Fruit fly (Drosophila melanogaster) whole organism, embryonic: ENCODE measurements around the gene ATPsynepsilonL.

Experiments
- Awh ChIP-seq: fragments of 200-800 bp; sonication (Bioruptor generic); IDR thresholded peaks from 2 replicates; pipeline ENCODE4, ENCODE4 v1.3.6; 2022; ENCODE audit warnings: missing biosample characterization, missing genetic modification characterization
- Blimp-1 ChIP-seq: fragments of 200-800 bp; sonication (Bioruptor generic); optimal IDR thresholded peaks from 3 replicates; lab custom pipeline; 2018; ENCODE audit warnings: missing biosample characterization, missing genetic modification characterization, mild to moderate bottlenecking, moderate library complexity, missing genetic modification reagents
- CG10147 ChIP-seq: fragments of 200-800 bp; sonication (Bioruptor generic); optimal IDR thresholded peaks from 2 replicates; lab custom pipeline; 2019; ENCODE audit warnings: missing biosample characterization, mild to moderate bottlenecking, missing genetic modification characterization, moderate library complexity
- CG11504 ChIP-seq: fragments of 200-800 bp; sonication (Bioruptor generic); optimal IDR thresholded peaks from 3 replicates; lab custom pipeline; 2019; ENCODE audit warnings: missing biosample characterization, mild to moderate bottlenecking, missing genetic modification characterization, moderate library complexity
- CG12299 ChIP-seq: fragments of 200-800 bp; sonication (Bioruptor generic); optimal IDR thresholded peaks from 2 replicates; lab custom pipeline; 2018; ENCODE audit warnings: missing biosample characterization, mild to moderate bottlenecking, missing genetic modification characterization
- CG12942 ChIP-seq: fragments of 200-800 bp; sonication (Bioruptor generic); optimal IDR thresholded peaks from 3 replicates; lab custom pipeline; 2016; ENCODE audit warnings: missing biosample characterization, missing genetic modification characterization
- CG14050 ChIP-seq: fragments of 200-800 bp; sonication (Bioruptor generic); IDR thresholded peaks from 3 replicates; pipeline ENCODE4 v1.3.6; 2022; ENCODE audit warnings: missing biosample characterization, missing genetic modification characterization
- CG17186 ChIP-seq: fragments of 200-800 bp; sonication (Bioruptor generic); optimal IDR thresholded peaks from 3 replicates; lab custom pipeline; 2017; ENCODE audit warnings: missing biosample characterization, missing genetic modification reagents, missing genetic modification characterization
- CG18262 ChIP-seq: fragments of 200-800 bp; optimal IDR thresholded peaks from 3 replicates; lab custom pipeline; 2019; ENCODE audit warnings: missing biosample characterization, mild to moderate bottlenecking, missing genetic modification characterization, moderate library complexity
- CG18476 ChIP-seq: fragments of 200-800 bp; sonication (Bioruptor generic); optimal IDR thresholded peaks from 2 replicates; lab custom pipeline; 2016; ENCODE audit warnings: missing biosample characterization, mild to moderate bottlenecking, missing genetic modification characterization
- CG2129 ChIP-seq: fragments of 200-800 bp; sonication (Bioruptor generic); IDR thresholded peaks from 2 replicates; pipeline ENCODE4 v1.3.6; 2022; ENCODE audit warnings: missing biosample characterization, missing genetic modification characterization; ENCODE audit not compliant: partially characterized antibody
- CG3163 ChIP-seq: fragments of 200-800 bp; sonication (Bioruptor generic); optimal IDR thresholded peaks from 3 replicates; lab custom pipeline; 2016; ENCODE audit warnings: missing biosample characterization, missing genetic modification characterization
- CG32767 ChIP-seq: fragments of 200-800 bp; sonication (Bioruptor generic); IDR thresholded peaks from 2 replicates; pipeline ENCODE4 v1.3.6; 2022; ENCODE audit warnings: missing biosample characterization, missing genetic modification characterization
- CG4282 ChIP-seq: fragments of 200-800 bp; sonication (Bioruptor generic); optimal IDR thresholded peaks from 2 replicates; lab custom pipeline; 2016; ENCODE audit warnings: missing biosample characterization, missing genetic modification characterization
- CG43689 ChIP-seq: fragments of 200-800 bp; sonication (Bioruptor generic); IDR thresholded peaks from 2 replicates; pipeline ENCODE4 v1.3.6; 2022; ENCODE audit warnings: missing biosample characterization, missing genetic modification characterization
- CG4730 ChIP-seq: fragments of 200-800 bp; sonication (Bioruptor generic); IDR thresholded peaks from 2 replicates; pipeline ENCODE4 v1.3.6; 2022; ENCODE audit warnings: missing biosample characterization, missing genetic modification characterization
- CG5245 ChIP-seq: fragments of 200-800 bp; sonication (Bioruptor generic); optimal IDR thresholded peaks from 3 replicates; lab custom pipeline; 2016; ENCODE audit warnings: missing biosample characterization, missing genetic modification characterization
- CG6175 ChIP-seq: fragments of 200-800 bp; sonication (Bioruptor generic); IDR thresholded peaks from 3 replicates; pipeline ENCODE4 v1.3.6; 2022; ENCODE audit warnings: missing biosample characterization, missing genetic modification characterization
- CG6765 ChIP-seq: fragments of 200-800 bp; sonication (Bioruptor generic); optimal IDR thresholded peaks from 3 replicates; lab custom pipeline; 2017; ENCODE audit warnings: missing biosample characterization, mild to moderate bottlenecking, missing genetic modification characterization
- CHES-1-like ChIP-seq: fragments of 200-800 bp; sonication (Bioruptor generic); optimal IDR thresholded peaks from 2 replicates; lab custom pipeline; 2016; ENCODE audit warnings: missing biosample characterization, missing genetic modification characterization
- Camta ChIP-seq: fragments of 200-800 bp; sonication (Bioruptor generic); optimal IDR thresholded peaks from 2 replicates; lab custom pipeline; 2016; ENCODE audit warnings: missing biosample characterization, missing genetic modification characterization
- CkIIα-i1 ChIP-seq: fragments of 200-800 bp; sonication (Bioruptor generic); IDR thresholded peaks from 2 replicates; pipeline ENCODE4 v1.3.6; 2022; ENCODE audit warnings: missing biosample characterization, missing genetic modification characterization
- CoRest ChIP-seq: fragments of 200-800 bp; sonication (Bioruptor generic); optimal IDR thresholded peaks from 3 replicates; lab custom pipeline; 2018; ENCODE audit warnings: missing biosample characterization, mild to moderate bottlenecking, missing genetic modification characterization, moderate library complexity
- Deaf1 ChIP-seq: fragments of 200-800 bp; optimal IDR thresholded peaks from 3 replicates; lab custom pipeline; 2019; ENCODE audit warnings: missing biosample characterization, mild to moderate bottlenecking, missing genetic modification characterization, moderate library complexity
- Fer2 ChIP-seq: fragments of 200-800 bp; sonication (Bioruptor generic); optimal IDR thresholded peaks from 2 replicates; lab custom pipeline; 2018; ENCODE audit warnings: missing biosample characterization, mild to moderate bottlenecking, missing genetic modification characterization, moderate library complexity
- Gsc ChIP-seq: fragments of 200-800 bp; sonication (Bioruptor generic); IDR thresholded peaks from 2 replicates; pipeline ENCODE4 v1.3.6; 2022; ENCODE audit warnings: missing biosample characterization, missing genetic modification characterization
- Hey ChIP-seq: fragments of 200-800 bp; sonication (Bioruptor generic); optimal IDR thresholded peaks from 3 replicates; lab custom pipeline; 2018; ENCODE audit warnings: missing biosample characterization, mild to moderate bottlenecking, missing genetic modification characterization
- Jarid2 ChIP-seq: fragments of 200-800 bp; sonication (Bioruptor generic); optimal IDR thresholded peaks from 3 replicates; lab custom pipeline; 2017; ENCODE audit warnings: mild to moderate bottlenecking, missing biosample characterization, missing genetic modification reagents, missing genetic modification characterization
- Med ChIP-seq: fragments of 200-800 bp; sonication (Bioruptor generic); peaks from one replicate; lab custom pipeline; 2016; ENCODE audit warnings: missing biosample characterization, missing genetic modification characterization, mild to moderate bottlenecking, inconsistent platforms, moderate library complexity
- NK7.1 ChIP-seq: fragments of 200-800 bp; sonication (Bioruptor generic); optimal IDR thresholded peaks from 3 replicates; lab custom pipeline; 2016; ENCODE audit warnings: missing biosample characterization, missing genetic modification characterization
- Rx ChIP-seq: fragments of 200-800 bp; sonication (Bioruptor generic); IDR thresholded peaks from 2 replicates; pipeline ENCODE4 v1.3.6; 2022; ENCODE audit warnings: missing biosample characterization, missing genetic modification characterization
- Six4 ChIP-seq: fragments of 200-800 bp; sonication (Bioruptor generic); optimal IDR thresholded peaks from 2 replicates; lab custom pipeline; 2016; ENCODE audit warnings: missing biosample characterization, missing genetic modification characterization
- Ssrp ChIP-seq: fragments of 200-800 bp; sonication (Bioruptor generic); optimal IDR thresholded peaks from 2 replicates; lab custom pipeline; 2018; ENCODE audit warnings: missing biosample characterization, mild to moderate bottlenecking, missing genetic modification characterization, moderate library complexity
- cato ChIP-seq: fragments of 200-800 bp; sonication (Bioruptor generic); optimal IDR thresholded peaks from 2 replicates; lab custom pipeline; 2016; ENCODE audit warnings: missing biosample characterization, missing genetic modification characterization, borderline replicate concordance
- chinmo ChIP-seq: fragments of 200-800 bp; sonication (Bioruptor generic); IDR thresholded peaks from 4 replicates; pipeline ENCODE4 v1.3.6; 2022; ENCODE audit warnings: missing biosample characterization, missing genetic modification characterization; ENCODE audit not compliant: partially characterized antibody
- crc ChIP-seq: fragments of 200-800 bp; sonication (Bioruptor generic); optimal IDR thresholded peaks from 2 replicates; lab custom pipeline; 2016; ENCODE audit warnings: missing biosample characterization, missing genetic modification characterization
- da ChIP-seq: fragments of 200-800 bp; sonication (Bioruptor generic); optimal IDR thresholded peaks from 2 replicates; lab custom pipeline; 2016; ENCODE audit warnings: missing biosample characterization, missing genetic modification characterization
- eve ChIP-seq, 2 experiments: fragments of >200 bp; optimal IDR thresholded peaks; 2 replicates each; lab custom pipeline; 2017; ENCODE audit warnings: missing biosample characterization in 2 of 2, missing genetic modification characterization in 2 of 2
- fu2 ChIP-seq: fragments of 200-800 bp; sonication (Bioruptor generic); optimal IDR thresholded peaks from 2 replicates; lab custom pipeline; 2016; ENCODE audit warnings: missing biosample characterization, missing genetic modification characterization
- grau ChIP-seq: fragments of 200-800 bp; optimal IDR thresholded peaks from 3 replicates; lab custom pipeline; 2019; ENCODE audit warnings: missing biosample characterization, mild to moderate bottlenecking, missing genetic modification characterization, moderate library complexity
- grn ChIP-seq: fragments of 200-800 bp; sonication (Bioruptor generic); optimal IDR thresholded peaks from 3 replicates; lab custom pipeline; 2017; ENCODE audit warnings: missing biosample characterization, missing genetic modification characterization
- ind ChIP-seq: fragments of 200-800 bp; sonication (Bioruptor generic); optimal IDR thresholded peaks from 3 replicates; lab custom pipeline; 2016; ENCODE audit warnings: missing biosample characterization, missing genetic modification characterization
- insv ChIP-seq, 2 experiments: fragments of 200-800 bp; sonication (Bioruptor generic); optimal IDR thresholded peaks; 3 replicates each; lab custom pipeline; 2016 to 2018; ENCODE audit warnings: missing biosample characterization in 2 of 2, missing genetic modification characterization in 2 of 2
- jigr1 ChIP-seq: fragments of 200-800 bp; sonication (Bioruptor generic); IDR thresholded peaks from 3 replicates; pipeline ENCODE4 v1.3.6; 2022; ENCODE audit warnings: missing biosample characterization, missing genetic modification characterization
- pros ChIP-seq: fragments of 200-800 bp; sonication (Bioruptor generic); optimal IDR thresholded peaks from 3 replicates; lab custom pipeline; 2019; ENCODE audit warnings: missing biosample characterization, mild to moderate bottlenecking, missing genetic modification characterization, moderate library complexity
- run ChIP-seq: fragments of 200-800 bp; sonication (Bioruptor generic); optimal IDR thresholded peaks from 3 replicates; lab custom pipeline; 2018; ENCODE audit warnings: missing biosample characterization, mild to moderate bottlenecking, missing genetic modification characterization
- salm ChIP-seq: fragments of 200-800 bp; sonication (Bioruptor generic); optimal IDR thresholded peaks from 2 replicates; lab custom pipeline; 2018; ENCODE audit warnings: missing biosample characterization, mild to moderate bottlenecking, missing genetic modification characterization
- tin ChIP-seq: fragments of 200-800 bp; sonication (Bioruptor generic); optimal IDR thresholded peaks from 3 replicates; lab custom pipeline; 2016; ENCODE audit warnings: missing biosample characterization, missing genetic modification characterization
- tll ChIP-seq, 2 experiments: fragments of 200-800 bp in 1 of 2; fragments of >200 bp in 1 of 2; sonication (Bioruptor generic) in 1 of 2; optimal IDR thresholded peaks; 2 replicates each; lab custom pipeline; 2017 to 2019; ENCODE audit warnings: missing biosample characterization in 2 of 2, missing genetic modification characterization in 2 of 2, mild to moderate bottlenecking in 1 of 2, moderate library complexity in 1 of 2
- tup ChIP-seq: fragments of 200-800 bp; sonication (Bioruptor generic); optimal IDR thresholded peaks from 2 replicates; lab custom pipeline; 2016; ENCODE audit warnings: missing biosample characterization, mild to moderate bottlenecking, missing genetic modification characterization, moderate library complexity
- z ChIP-seq: fragments of 200-800 bp; sonication (Bioruptor generic); IDR thresholded peaks from 3 replicates; pipeline ENCODE4 v1.3.6; 2022; ENCODE audit warnings: missing biosample characterization, missing genetic modification characterization
- zen2 ChIP-seq: fragments of 200-800 bp; sonication (Bioruptor generic); IDR thresholded peaks from 3 replicates; pipeline ENCODE4 v1.3.6; 2022; ENCODE audit warnings: missing biosample characterization, missing genetic modification characterization; ENCODE audit not compliant: partially characterized antibody

The ATPsynepsilonL gene

DNA sequence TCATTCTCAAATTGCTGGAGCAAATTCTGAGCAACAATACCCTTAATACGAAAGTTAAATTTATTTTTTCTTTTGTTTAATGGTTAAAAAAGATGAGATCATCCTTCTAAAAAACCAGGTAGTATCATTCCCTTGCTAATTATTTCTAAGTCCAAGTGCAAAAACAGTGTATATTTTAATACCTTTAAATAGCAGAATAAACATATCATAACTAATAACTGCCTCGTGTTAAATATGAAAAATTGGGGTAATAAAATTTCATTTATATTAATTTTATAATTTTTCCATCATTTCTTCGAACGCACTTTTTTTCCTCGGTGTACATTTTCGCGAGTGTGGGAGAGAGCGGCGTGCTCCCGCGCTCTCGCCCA is 9.8 kb upstream of the ATPsynepsilonL start (continued):
- no peak for TF ChIP-seq Awh (GFP tag; lab: Robert Waterston, UW)
- TF ChIP-seq CoRest (tag; lab: Kevin White, UChicago), result no peak
- peak; percentile 33 for TF ChIP-seq grau (tag; lab: Kevin White, UChicago)
- no peak for TF ChIP-seq NK7.1 (GFP tag; lab: Kevin White, UChicago)
- TF ChIP-seq Ssrp (tag; lab: Kevin White, UChicago), result no peak
- TF ChIP-seq tll (GFP tag; optimal IDR thresholded peaks at IDR 0.05; lab: Kevin White, UChicago), result no peak
- TF ChIP-seq CG14050 (GFP tag; lab: Robert Waterston, UW), result no peak
- TF ChIP-seq ind (GFP tag; lab: Kevin White, UChicago), result peak; percentile 4
- TF ChIP-seq Rx (GFP tag; lab: Robert Waterston, UW), result no peak
- no peak for TF ChIP-seq CG17186 (GFP tag; lab: Kevin White, UChicago)
- TF ChIP-seq cato (GFP tag; lab: Kevin White, UChicago), result no peak
- TF ChIP-seq CG6765 (GFP tag; lab: Kevin White, UChicago), result no peak
- no peak for TF ChIP-seq CG3163 (GFP tag; lab: Kevin White, UChicago)
- TF ChIP-seq CHES-1-like (GFP tag; lab: Kevin White, UChicago), result no peak
- TF ChIP-seq CG12299 (tag; lab: Kevin White, UChicago), result no peak
- no peak for TF ChIP-seq Jarid2 (GFP tag; lab: Kevin White, UChicago)
- no peak for TF ChIP-seq Gsc (GFP tag; lab: Robert Waterston, UW)
- peak; percentile 49 for TF ChIP-seq CG11504 (tag; lab: Kevin White, UChicago)
- no peak for TF ChIP-seq Six4 (GFP tag; lab: Kevin White, UChicago)
- TF ChIP-seq CkIIα-i1 (GFP tag; lab: Robert Waterston, UW), result no peak
- no peak for TF ChIP-seq chinmo (GFP tag; lab: Robert Waterston, UW)
- TF ChIP-seq salm (tag; lab: Kevin White, UChicago), result no peak
- no peak for TF ChIP-seq CG18476 (GFP tag; lab: Kevin White, UChicago)
- no peak for TF ChIP-seq da
- no peak for TF ChIP-seq jigr1 (GFP tag; lab: Robert Waterston, UW)
- TF ChIP-seq z, result no peak
- TF ChIP-seq CG10147, result no peak
- no peak for TF ChIP-seq fu2 (GFP tag; lab: Kevin White, UChicago)
- TF ChIP-seq run (tag; lab: Kevin White, UChicago), result no peak
- no peak for TF ChIP-seq CG6175 (GFP tag; lab: Robert Waterston, UW)
- TF ChIP-seq CG2129 (GFP tag; lab: Robert Waterston, UW), result no peak
- no peak for TF ChIP-seq pros (GFP tag; lab: Kevin White, UChicago)
- TF ChIP-seq CG18262, result peak; percentile 53
- TF ChIP-seq CG12942 (GFP tag; lab: Kevin White, UChicago), result no peak
- no peak for TF ChIP-seq zen2 (GFP tag; lab: Robert Waterston, UW)
- TF ChIP-seq Blimp-1 (GFP tag; lab: Kevin White, UChicago), result no peak
- no peak for TF ChIP-seq tin
- no peak for TF ChIP-seq crc (GFP tag; lab: Kevin White, UChicago)
- no peak for TF ChIP-seq grn (GFP tag; lab: Kevin White, UChicago)
- TF ChIP-seq CG43689, result no peak
- TF ChIP-seq insv (GFP tag; optimal IDR thresholded peaks at IDR 0.05; lab: Kevin White, UChicago), result no peak
- no peak for TF ChIP-seq Fer2 (tag; lab: Kevin White, UChicago)
- no peak for TF ChIP-seq CG4282 (GFP tag; lab: Kevin White, UChicago)
- TF ChIP-seq CG4730 (GFP tag; lab: Robert Waterston, UW), result no peak
- no peak for TF ChIP-seq Med (GFP tag; lab: Kevin White, UChicago)
- no peak for TF ChIP-seq tup (GFP tag; lab: Kevin White, UChicago)
- no peak for TF ChIP-seq Deaf1 (tag; lab: Kevin White, UChicago)
- no peak for TF ChIP-seq Camta
- no peak for TF ChIP-seq CG5245 (GFP tag; lab: Kevin White, UChicago)
- no peak for TF ChIP-seq CG32767
- no peak for TF ChIP-seq Hey
- TF ChIP-seq eve (GFP tag; optimal IDR thresholded peaks at IDR 0.05; lab: Kevin White, UChicago), result no peak
